Worm (Caenorhabditis elegans): ENCODE results near the gene F09C6.13.
A peak's percentile ranks its signal among the peaks of the same experiment; 100 is the strongest.

F09C6.13 gene

DNA sequence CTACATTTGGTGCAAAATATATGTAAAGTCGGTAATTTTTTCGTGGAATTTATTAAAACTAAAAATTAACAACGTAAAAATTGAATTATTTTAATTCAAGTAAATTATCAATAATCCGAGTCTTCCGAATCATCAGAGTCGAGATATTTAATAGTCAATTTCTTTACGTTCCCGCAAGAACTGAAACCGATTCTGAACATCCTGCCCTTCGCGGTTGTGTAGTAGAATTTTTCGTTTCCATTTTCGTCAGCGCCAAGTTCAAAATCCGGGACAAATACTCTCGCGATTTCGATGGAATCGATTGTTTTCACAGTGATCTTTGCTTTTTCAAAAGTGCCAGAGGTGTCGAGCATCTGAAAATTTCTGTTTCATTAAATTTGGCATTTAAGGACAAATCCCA, 34.8 kb downstream of the F09C6.13 start (continued):
- TF ChIP-seq ZK185.1 (tag; optimal IDR thresholded peaks at IDR 0.05; ENCODE audit: poor library complexity, severe bottlenecking), result no peak
- no peak for TF ChIP-seq bed-1 (GFP tag; IDR thresholded peaks at IDR 0.05)
- TF ChIP-seq B0261.1 (tag; optimal IDR thresholded peaks at IDR 0.05), result no peak
- TF ChIP-seq snpc-1.1 (tag; optimal IDR thresholded peaks at IDR 0.05; ENCODE audit: insufficient read depth), result no peak
- no peak for TF ChIP-seq mes-4 (tag; optimal IDR thresholded peaks at IDR 0.05)
- TF ChIP-seq F37B4.10 (GFP tag; IDR thresholded peaks at IDR 0.05), result no peak
- peak; percentile 67 for TF ChIP-seq F49E8.2 (tag; optimal IDR thresholded peaks at IDR 0.05; ENCODE audit: insufficient read depth)
- no peak for TF ChIP-seq hmg-20 (GFP tag; IDR thresholded peaks at IDR 0.05)
- 0 out of 2 replicates have a peak, but pooled peaks have one; percentile 32 for TF ChIP-seq lin-26 (GFP tag; IDR thresholded peaks at IDR 0.05)
- TF ChIP-seq repo-1 (tag; optimal IDR thresholded peaks at IDR 0.05), result no peak
- TF ChIP-seq unc-62 (GFP tag; optimal IDR thresholded peaks at IDR 0.05), result no peak
- TF ChIP-seq ztf-22 (GFP tag; optimal IDR thresholded peaks at IDR 0.05), result no peak
- TF ChIP-seq D2030.7 (GFP tag; IDR thresholded peaks at IDR 0.05), result peak; percentile 31; the same call in 1 of the 2 replicates
- no peak for TF ChIP-seq attf-3 (GFP tag; conservative IDR thresholded peaks at IDR 0.05)
- no peak for TF ChIP-seq egl-18 (GFP tag; IDR thresholded peaks at IDR 0.05)
- peak; percentile 6 for TF ChIP-seq mxl-1 (tag; optimal IDR thresholded peaks at IDR 0.05)
- no peak for TF ChIP-seq F10E7.11 (tag; optimal IDR thresholded peaks at IDR 0.05)
- no peak for TF ChIP-seq rec-8 (tag; optimal IDR thresholded peaks at IDR 0.05)
- TF ChIP-seq nhr-27 (tag; optimal IDR thresholded peaks at IDR 0.05), result no peak
- no peak for TF ChIP-seq cebp-1 (GFP tag; IDR thresholded peaks at IDR 0.05)
- peak; percentile 10 for TF ChIP-seq cebp-1 (tag; optimal IDR thresholded peaks at IDR 0.05)
- TF ChIP-seq ama-1 (optimal IDR thresholded peaks at IDR 0.05), result no peak
- no peak for TF ChIP-seq ama-1 (GFP tag; optimal IDR thresholded peaks at IDR 0.05)
- TF ChIP-seq snpc-1.3 (tag; optimal IDR thresholded peaks at IDR 0.05; ENCODE audit: insufficient read depth), result no peak
- TF ChIP-seq madf-6 (GFP tag; IDR thresholded peaks at IDR 0.05), result peak; percentile 45
- no peak for TF ChIP-seq ceh-100 (GFP tag; IDR thresholded peaks at IDR 0.05)
- TF ChIP-seq lin-40 (tag; optimal IDR thresholded peaks at IDR 0.05), result no peak
- TF ChIP-seq mel-28 (tag; optimal IDR thresholded peaks at IDR 0.05; ENCODE audit: borderline replicate concordance), result no peak
- TF ChIP-seq ztf-3 (GFP tag; optimal IDR thresholded peaks at IDR 0.05), result no peak
- TF ChIP-seq aptf-2 (GFP tag; conservative IDR thresholded peaks at IDR 0.05), result no peak
- TF ChIP-seq Y53G8AR.9 (GFP tag; conservative IDR thresholded peaks at IDR 0.05), result no peak
- TF ChIP-seq cebp-2 (GFP tag; IDR thresholded peaks at IDR 0.05), result no peak
- no peak for TF ChIP-seq ztf-28 (GFP tag; IDR thresholded peaks at IDR 0.05)
- TF ChIP-seq ets-4 (GFP tag; optimal IDR thresholded peaks at IDR 0.05), result no peak
- TF ChIP-seq Y67H2A.10 (GFP tag; conservative IDR thresholded peaks at IDR 0.05), result no peak
- TF ChIP-seq ccch-3 (GFP tag; optimal IDR thresholded peaks at IDR 0.05), result no peak
- TF ChIP-seq madf-3 (GFP tag; IDR thresholded peaks at IDR 0.05), result no peak
- peak; percentile 26; the same call in 1 of the 2 replicates for TF ChIP-seq mcd-1 (GFP tag; IDR thresholded peaks at IDR 0.05)
- no peak for TF ChIP-seq F23B12.7 (tag; optimal IDR thresholded peaks at IDR 0.05; ENCODE audit: insufficient read depth)
- peak; percentile 28 for TF ChIP-seq tlf-1 (GFP tag; optimal IDR thresholded peaks at IDR 0.05)
- no peak for TF ChIP-seq ztf-25 (GFP tag; IDR thresholded peaks at IDR 0.05)
- no peak for TF ChIP-seq K12H6.12 (tag; optimal IDR thresholded peaks at IDR 0.05)
- TF ChIP-seq nhr-80 (tag; optimal IDR thresholded peaks at IDR 0.05), result no peak
- TF ChIP-seq nhr-120 (GFP tag; IDR thresholded peaks at IDR 0.05), result no peak
- no peak for TF ChIP-seq hlh-12 (tag; optimal IDR thresholded peaks at IDR 0.05)
- no peak for TF ChIP-seq somi-1 (GFP tag; optimal IDR thresholded peaks at IDR 0.05)
- 0 out of 2 replicates have a peak, but pooled peaks have one; percentile 36 for TF ChIP-seq F39B2.1 (GFP tag; IDR thresholded peaks at IDR 0.05)
- no peak for TF ChIP-seq ceh-91 (GFP tag; IDR thresholded peaks at IDR 0.05)
- TF ChIP-seq bed-2 (GFP tag; IDR thresholded peaks at IDR 0.05), result no peak
